Fruit fly (Drosophila melanogaster): ENCODE measurements around the gene CG42521.
A peak's percentile ranks its signal among the peaks of the same experiment; 100 is the strongest.

CG42521 gene

DNA sequence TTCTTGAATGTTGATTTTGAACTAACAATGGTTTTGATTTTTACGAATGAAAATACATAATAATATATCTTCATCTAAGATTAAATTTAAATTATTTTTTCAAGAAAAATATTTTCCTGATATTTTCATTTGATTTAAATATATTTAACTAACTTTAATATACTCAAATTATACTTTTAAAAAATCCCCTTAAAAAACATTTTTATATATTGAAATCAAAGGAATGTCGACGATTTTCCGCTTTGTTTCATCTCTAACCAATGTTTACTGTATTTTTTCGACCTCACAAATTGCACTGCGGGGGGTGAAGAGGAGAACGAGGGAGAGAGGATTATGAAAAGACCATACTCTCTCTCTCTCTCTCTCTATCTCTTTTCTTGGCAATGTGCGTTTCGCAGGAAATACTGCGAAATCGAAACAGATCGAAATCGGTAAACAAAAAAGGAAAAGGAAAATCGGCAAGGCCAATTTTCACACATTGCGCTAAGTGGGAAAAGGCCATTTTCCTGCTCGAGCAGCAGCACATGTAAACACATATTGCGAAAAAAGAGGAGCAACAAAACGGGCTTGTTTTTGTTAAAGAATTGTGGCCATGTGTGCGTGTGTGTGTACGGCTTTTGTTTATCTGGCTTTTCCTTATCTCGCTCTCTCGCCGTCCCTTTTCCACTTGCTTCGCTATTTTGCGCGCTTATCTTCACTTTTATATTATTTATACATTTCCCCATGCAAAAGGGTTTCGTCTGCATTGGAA lies 36.8 kb upstream of the CG42521 start (continued):
- TF ChIP-seq en (GFP tag; optimal IDR thresholded peaks at IDR 0.05): no peak
- no peak for TF ChIP-seq Ptx1 (GFP tag; IDR thresholded peaks at IDR 0.05)
- TF ChIP-seq CoRest (tag; optimal IDR thresholded peaks at IDR 0.05): no peak
- no peak for TF ChIP-seq zfh1 (GFP tag; IDR thresholded peaks at IDR 0.05)
- TF ChIP-seq CG32772 (GFP tag; IDR thresholded peaks at IDR 0.05): no peak
- peak; percentile 32 for TF ChIP-seq phol (tag; optimal IDR thresholded peaks at IDR 0.05)
- no peak for TF ChIP-seq CrebB (tag; optimal IDR thresholded peaks at IDR 0.05)
- no peak for TF ChIP-seq Hey (tag; optimal IDR thresholded peaks at IDR 0.05)
- TF ChIP-seq Hand (GFP tag; optimal IDR thresholded peaks at IDR 0.05): no peak
- no peak for TF ChIP-seq Fer1 (GFP tag; optimal IDR thresholded peaks at IDR 0.05)
- 0 out of 2 replicates have a peak, but pooled peaks have one; percentile 22 for TF ChIP-seq CG31441 (GFP tag; IDR thresholded peaks at IDR 0.05)
- TF ChIP-seq MESR4 (GFP tag; optimal IDR thresholded peaks at IDR 0.05): no peak
- peak; percentile 31 for TF ChIP-seq sens (GFP tag)
- TF ChIP-seq Doc3 (GFP tag; IDR thresholded peaks at IDR 0.05; ENCODE audit: partially characterized antibody): no peak
- no peak for TF ChIP-seq CG6854 (GFP tag; optimal IDR thresholded peaks at IDR 0.05)
- no peak for TF ChIP-seq Ets65A (GFP tag)
- TF ChIP-seq CG5245 (GFP tag; optimal IDR thresholded peaks at IDR 0.05): no peak
- no peak for TF ChIP-seq CG11247 (GFP tag; IDR thresholded peaks at IDR 0.05)
- TF ChIP-seq dysf (GFP tag; IDR thresholded peaks at IDR 0.05): no peak
- TF ChIP-seq CG5180 (GFP tag; optimal IDR thresholded peaks at IDR 0.05): no peak
- TF ChIP-seq CG3838 (GFP tag; optimal IDR thresholded peaks at IDR 0.05): no peak
- no peak for TF ChIP-seq insv (GFP tag; optimal IDR thresholded peaks at IDR 0.05)
- no peak for TF ChIP-seq Bgb (GFP tag; IDR thresholded peaks at IDR 0.05; ENCODE audit: partially characterized antibody)
- no peak for TF ChIP-seq CG31388 (GFP tag; optimal IDR thresholded peaks at IDR 0.05)
- peak; percentile 23 for TF ChIP-seq CG7839 (tag; optimal IDR thresholded peaks at IDR 0.05)
- no peak for TF ChIP-seq CG8359 (GFP tag; optimal IDR thresholded peaks at IDR 0.05; ENCODE audit: borderline replicate concordance)
- no peak for TF ChIP-seq CG3065 (GFP tag; optimal IDR thresholded peaks at IDR 0.05)
- TF ChIP-seq croc (GFP tag; conservative IDR thresholded peaks at IDR 0.05): no peak
- TF ChIP-seq toy (GFP tag; IDR thresholded peaks at IDR 0.05): no peak
- no peak for TF ChIP-seq bbx (GFP tag; IDR thresholded peaks at IDR 0.05; ENCODE audit: partially characterized antibody)
- no peak for TF ChIP-seq schlank (tag; optimal IDR thresholded peaks at IDR 0.05)
- no peak for TF ChIP-seq CG3726 (GFP tag; IDR thresholded peaks at IDR 0.05)
- no peak for TF ChIP-seq Max (GFP tag; optimal IDR thresholded peaks at IDR 0.05)
- no peak for TF ChIP-seq mld (GFP tag; IDR thresholded peaks at IDR 0.05; ENCODE audit: partially characterized antibody)
- no peak for TF ChIP-seq CG4820 (GFP tag; optimal IDR thresholded peaks at IDR 0.05)
- no peak for TF ChIP-seq CG16813 (GFP tag; IDR thresholded peaks at IDR 0.05; ENCODE audit: partially characterized antibody)
- peak; percentile 37 for TF ChIP-seq gsb-n (tag; optimal IDR thresholded peaks at IDR 0.05)
- no peak for TF ChIP-seq CG7372 (GFP tag; IDR thresholded peaks at IDR 0.05)
- TF ChIP-seq CG9817 (tag; optimal IDR thresholded peaks at IDR 0.05): no peak
- TF ChIP-seq hth (optimal IDR thresholded peaks at IDR 0.05): no peak
- TF ChIP-seq CG16779 (GFP tag; IDR thresholded peaks at IDR 0.05): no peak
- no peak for TF ChIP-seq caup (GFP tag; optimal IDR thresholded peaks at IDR 0.05; ENCODE audit: severe bottlenecking)
- no peak for TF ChIP-seq emc (GFP tag; optimal IDR thresholded peaks at IDR 0.05)
- TF ChIP-seq pum (GFP tag; optimal IDR thresholded peaks at IDR 0.05): no peak
- TF ChIP-seq Poxn (GFP tag; IDR thresholded peaks at IDR 0.05): no peak
- TF ChIP-seq ind (GFP tag; optimal IDR thresholded peaks at IDR 0.05): no peak
- no peak for TF ChIP-seq ab (GFP tag; optimal IDR thresholded peaks at IDR 0.05)
- TF ChIP-seq CG17186 (GFP tag; optimal IDR thresholded peaks at IDR 0.05): no peak
- TF ChIP-seq CG12769 (tag; optimal IDR thresholded peaks at IDR 0.05): no peak
- TF ChIP-seq Drgx (GFP tag; IDR thresholded peaks at IDR 0.05): no peak
- no peak for TF ChIP-seq al (GFP tag; IDR thresholded peaks at IDR 0.05)
